Fruit fly (Drosophila melanogaster) whole organism, wandering third instar larva: ENCODE measurements around the gene Delta.

Source experiments
- Abd-B ChIP-seq: fragments of >200 bp; optimal IDR thresholded peaks from 2 replicates; lab custom pipeline; 2017; ENCODE audit warnings: missing biosample characterization, missing genetic modification characterization
- Hr78 ChIP-seq: fragments of >200 bp; optimal IDR thresholded peaks from 2 replicates; lab custom pipeline; 2017; ENCODE audit warnings: missing biosample characterization, missing genetic modification characterization
- lola ChIP-seq: fragments of >200 bp; optimal IDR thresholded peaks from 2 replicates; lab custom pipeline; 2017; ENCODE audit warnings: missing biosample characterization, missing genetic modification characterization
- tai ChIP-seq: sonication (Bioruptor generic); optimal IDR thresholded peaks from 2 replicates; lab custom pipeline; 2016; ENCODE audit warnings: missing biosample characterization, missing genetic modification characterization

- TF ChIP-seq lola (GFP tag; lab: Kevin White, UChicago) (no peak), tai (GFP tag; lab: Kevin White, UChicago) (no peak), Abd-B (GFP tag; lab: Kevin White, UChicago) (no peak), Hr78 (GFP tag; lab: Kevin White, UChicago) (no peak)
These were observed 8.8 kb downstream of the Delta start for dm6 chr3R:19317184-19317747.
